Worm (Caenorhabditis elegans): ENCODE data around the gene T07A5.7.

DNA sequence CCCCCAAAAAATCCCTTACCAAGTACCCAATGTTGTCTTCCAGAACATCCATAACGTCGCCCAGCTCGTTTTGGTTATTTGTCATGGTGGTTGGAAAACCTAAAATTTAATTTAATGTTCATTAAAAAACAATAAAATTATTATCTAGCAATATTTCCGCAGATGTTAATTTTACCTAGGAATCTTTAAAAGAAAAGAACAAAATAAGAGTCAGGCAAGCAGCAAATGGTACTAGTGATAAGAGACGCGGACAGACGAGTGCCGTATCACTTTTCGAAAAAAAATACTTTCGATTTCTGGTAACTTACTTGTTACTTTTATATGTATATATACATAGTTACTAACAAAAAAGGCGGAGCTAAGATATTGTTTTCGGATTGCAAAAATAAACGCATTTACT is at the start of gene T07A5.7:
- TF ChIP-seq snpc-4 (tag; optimal IDR thresholded peaks at IDR 0.05) (no peak), pha-4 (GFP tag; IDR thresholded peaks at IDR 0.05) (no peak), pha-4 (tag; optimal IDR thresholded peaks at IDR 0.05) (no peak), mes-2 (tag; optimal IDR thresholded peaks at IDR 0.05; ENCODE audit: poor library complexity, severe bottlenecking) (no peak), unc-39 (tag; optimal IDR thresholded peaks at IDR 0.05) (no peak), ceh-82 (tag; optimal IDR thresholded peaks at IDR 0.05) (no peak), hlh-11 (tag; optimal IDR thresholded peaks at IDR 0.05) (no peak), egl-27 (tag; optimal IDR thresholded peaks at IDR 0.05) (no peak), duxl-1 (tag; optimal IDR thresholded peaks at IDR 0.05; ENCODE audit: poor library complexity) (no peak), nhr-11 (tag; optimal IDR thresholded peaks at IDR 0.05) (no peak)
